Fruit fly (Drosophila melanogaster) whole organism, adult: ENCODE measurements around the gene CG14073.

Experiments used
- Clk ChIP-seq: fragments of 200-800 bp; sonication (Bioruptor generic); optimal IDR thresholded peaks from 2 replicates; lab custom pipeline; 2017; ENCODE audit warnings: missing biosample characterization, missing genetic modification characterization
- pad ChIP-seq: fragments of 200-800 bp; sonication (Bioruptor generic); optimal IDR thresholded peaks from 3 replicates; lab custom pipeline; 2017; ENCODE audit warnings: missing biosample characterization, missing genetic modification characterization, mild to moderate bottlenecking, moderate library complexity, missing genetic modification reagents

dm6 chr3L:18786066-18786426, 34.4 kb downstream of the CG14073 start:
- TF ChIP-seq pad (GFP tag; lab: Kevin White, UChicago): no peak
- TF ChIP-seq Clk (GFP tag; lab: Kevin White, UChicago): no peak
